Fruit fly (Drosophila melanogaster) whole organism, embryonic: ENCODE data around the gene Cyp9f2.

Experiments
- Ada2b ChIP-seq: fragments of 200-800 bp; sonication (Bioruptor generic); IDR thresholded peaks from 2 replicates; pipeline ENCODE4 v1.3.6; 2022; ENCODE audit warnings: missing biosample characterization, missing genetic modification characterization
- Antp ChIP-seq: fragments of 200-800 bp; sonication (Bioruptor generic); optimal IDR thresholded peaks from 3 replicates; lab custom pipeline; 2016; ENCODE audit warnings: missing biosample characterization, missing genetic modification characterization
- Atf3 ChIP-seq: fragments of 200-800 bp; sonication (Bioruptor generic); optimal IDR thresholded peaks from 3 replicates; lab custom pipeline; 2016; ENCODE audit warnings: missing biosample characterization, missing genetic modification characterization
- Atf6 ChIP-seq: fragments of 200-800 bp; sonication (Bioruptor generic); IDR thresholded peaks from 2 replicates; pipeline ENCODE4 v1.3.6; 2022; ENCODE audit warnings: missing biosample characterization, missing genetic modification characterization
- Bgb ChIP-seq: fragments of 200-800 bp; sonication (Bioruptor generic); IDR thresholded peaks from 2 replicates; pipeline ENCODE4 v1.3.6; 2022; ENCODE audit warnings: missing biosample characterization, missing genetic modification characterization; ENCODE audit not compliant: partially characterized antibody
- CG11504 ChIP-seq: fragments of 200-800 bp; sonication (Bioruptor generic); optimal IDR thresholded peaks from 3 replicates; lab custom pipeline; 2019; ENCODE audit warnings: missing biosample characterization, mild to moderate bottlenecking, missing genetic modification characterization, moderate library complexity
- CG11723 ChIP-seq: fragments of 200-800 bp; sonication (Bioruptor generic); optimal IDR thresholded peaks from 2 replicates; lab custom pipeline; 2017; ENCODE audit warnings: missing biosample characterization, mild to moderate bottlenecking, missing genetic modification characterization
- CG12236 ChIP-seq: fragments of 200-800 bp; sonication (Bioruptor generic); optimal IDR thresholded peaks from 2 replicates; lab custom pipeline; 2016; ENCODE audit warnings: missing biosample characterization, missing genetic modification characterization
- CG12391 ChIP-seq: fragments of 200-800 bp; sonication (Bioruptor generic); optimal IDR thresholded peaks from 3 replicates; lab custom pipeline; 2018; ENCODE audit warnings: missing biosample characterization, mild to moderate bottlenecking, missing genetic modification characterization, moderate library complexity
- CG12769 ChIP-seq: fragments of 200-800 bp; sonication (Bioruptor generic); optimal IDR thresholded peaks from 2 replicates; lab custom pipeline; 2019; ENCODE audit warnings: missing biosample characterization, mild to moderate bottlenecking, missing genetic modification characterization, moderate library complexity
- CG13424 ChIP-seq: fragments of 200-800 bp; sonication (Bioruptor generic); optimal IDR thresholded peaks from 2 replicates; lab custom pipeline; 2019; ENCODE audit warnings: missing biosample characterization, mild to moderate bottlenecking, missing genetic modification characterization, moderate library complexity
- CG17328 ChIP-seq: fragments of 200-800 bp; sonication (Bioruptor generic); IDR thresholded peaks from 2 replicates; pipeline ENCODE4 v1.3.6; 2022; ENCODE audit warnings: missing biosample characterization, missing genetic modification characterization
- CG30403 ChIP-seq: fragments of 200-800 bp; sonication (Bioruptor generic); optimal IDR thresholded peaks from 3 replicates; lab custom pipeline; 2016; ENCODE audit warnings: missing biosample characterization, missing genetic modification characterization
- CG3065 ChIP-seq: fragments of 200-800 bp; sonication (Bioruptor generic); optimal IDR thresholded peaks from 2 replicates; lab custom pipeline; 2016; ENCODE audit warnings: missing biosample characterization, missing genetic modification characterization
- CG3163 ChIP-seq: fragments of 200-800 bp; sonication (Bioruptor generic); optimal IDR thresholded peaks from 3 replicates; lab custom pipeline; 2016; ENCODE audit warnings: missing biosample characterization, missing genetic modification characterization
- CG4404 ChIP-seq: fragments of 200-800 bp; sonication (Bioruptor generic); IDR thresholded peaks from 2 replicates; pipeline ENCODE4 v1.3.6; 2022; ENCODE audit warnings: missing biosample characterization, missing genetic modification characterization
- CG6254 ChIP-seq: fragments of 200-800 bp; sonication (Bioruptor generic); optimal IDR thresholded peaks from 3 replicates; lab custom pipeline; 2017; ENCODE audit warnings: mild to moderate bottlenecking, missing biosample characterization, missing genetic modification reagents, missing genetic modification characterization
- CG7271 ChIP-seq: fragments of 200-800 bp; sonication (Bioruptor generic); optimal IDR thresholded peaks from 2 replicates; lab custom pipeline; 2018; ENCODE audit warnings: missing biosample characterization, mild to moderate bottlenecking, missing genetic modification characterization, moderate library complexity
- CG8290 ChIP-seq, 3 experiments: fragments of 200-800 bp; sonication (Bioruptor generic); optimal IDR thresholded peaks; 2 replicates each; lab custom pipeline; 2016 to 2019; ENCODE audit warnings: missing biosample characterization in 3 of 3, missing genetic modification characterization in 3 of 3, mild to moderate bottlenecking in 2 of 3, moderate library complexity in 1 of 3
- CG9932 ChIP-seq: fragments of 200-800 bp; sonication (Bioruptor generic); IDR thresholded peaks from 2 replicates; pipeline ENCODE4 v1.3.6; 2022; ENCODE audit warnings: missing biosample characterization, missing genetic modification characterization
- D19B ChIP-seq: fragments of 200-800 bp; sonication (Bioruptor generic); optimal IDR thresholded peaks from 2 replicates; lab custom pipeline; 2017; ENCODE audit warnings: missing biosample characterization, mild to moderate bottlenecking, missing genetic modification characterization
- Dll ChIP-seq: fragments of 200-800 bp; sonication (Bioruptor generic); IDR thresholded peaks from 4 replicates; pipeline ENCODE4 v1.3.6; 2022; ENCODE audit warnings: missing biosample characterization, missing genetic modification characterization; ENCODE audit not compliant: partially characterized antibody
- Drgx ChIP-seq: fragments of 200-800 bp; sonication (Bioruptor generic); IDR thresholded peaks from 2 replicates; pipeline ENCODE4 v1.3.6; 2022; ENCODE audit warnings: missing biosample characterization, missing genetic modification characterization
- E2f1 ChIP-seq: fragments of 200-800 bp; sonication (Bioruptor generic); IDR thresholded peaks from 2 replicates; pipeline ENCODE4 v1.3.6; 2022; ENCODE audit warnings: missing biosample characterization, missing genetic modification characterization
- ERR ChIP-seq: fragments of 200-800 bp; sonication (Bioruptor generic); optimal IDR thresholded peaks from 2 replicates; lab custom pipeline; 2016; ENCODE audit warnings: missing biosample characterization, missing genetic modification characterization
- Eip74EF ChIP-seq, 2 experiments: fragments of 200-800 bp in 1 of 2; fragments of >200 bp in 1 of 2; sonication (Bioruptor generic) in 1 of 2; optimal IDR thresholded peaks; 2 replicates each; lab custom pipeline; 2017 to 2019; ENCODE audit warnings: missing biosample characterization in 2 of 2, missing genetic modification characterization in 2 of 2, mild to moderate bottlenecking in 1 of 2, moderate library complexity in 1 of 2
- Med ChIP-seq: fragments of 200-800 bp; sonication (Bioruptor generic); peaks from one replicate; lab custom pipeline; 2016; ENCODE audit warnings: missing biosample characterization, missing genetic modification characterization, mild to moderate bottlenecking, inconsistent platforms, moderate library complexity
- Opbp ChIP-seq: fragments of 200-800 bp; sonication (Bioruptor generic); IDR thresholded peaks from 3 replicates; pipeline ENCODE4 v1.3.6; 2022; ENCODE audit warnings: missing biosample characterization, missing genetic modification characterization; ENCODE audit not compliant: partially characterized antibody
- PHDP ChIP-seq: fragments of 200-800 bp; sonication (Bioruptor generic); optimal IDR thresholded peaks from 3 replicates; lab custom pipeline; 2018; ENCODE audit warnings: missing biosample characterization, mild to moderate bottlenecking, missing genetic modification characterization, moderate library complexity
- Pdp1 ChIP-seq, 2 experiments: fragments of 200-800 bp; sonication (Bioruptor generic); optimal IDR thresholded peaks; 3 replicates each; lab custom pipeline; 2016; ENCODE audit warnings: missing biosample characterization in 2 of 2, missing genetic modification characterization in 2 of 2, mild to moderate bottlenecking in 1 of 2, moderate library complexity in 1 of 2
- Rfx ChIP-seq: fragments of 200-800 bp; sonication (Bioruptor generic); IDR thresholded peaks from 2 replicates; pipeline ENCODE4 v1.3.6; 2022; ENCODE audit warnings: missing biosample characterization, missing genetic modification characterization
- TFAM ChIP-seq: fragments of 200-800 bp; sonication (Bioruptor generic); optimal IDR thresholded peaks from 2 replicates; lab custom pipeline; 2017; ENCODE audit warnings: missing biosample characterization, missing genetic modification characterization, inconsistent platforms
- Usf ChIP-seq: fragments of 200-800 bp; sonication (Bioruptor generic); optimal IDR thresholded peaks from 2 replicates; lab custom pipeline; 2017; ENCODE audit warnings: missing genotype, missing biosample characterization, missing genetic modification characterization
- az2 ChIP-seq: fragments of 200-800 bp; sonication (Bioruptor generic); optimal IDR thresholded peaks from 3 replicates; lab custom pipeline; 2016; ENCODE audit warnings: missing biosample characterization, missing genetic modification characterization
- bbx ChIP-seq: fragments of 200-800 bp; sonication (Bioruptor generic); IDR thresholded peaks from 2 replicates; pipeline ENCODE4 v1.3.6; 2022; ENCODE audit warnings: missing biosample characterization, missing genetic modification characterization; ENCODE audit not compliant: partially characterized antibody
- cas ChIP-seq: fragments of 200-800 bp; sonication (Bioruptor generic); IDR thresholded peaks from 2 replicates; pipeline ENCODE4 v1.3.6; 2022; ENCODE audit warnings: missing biosample characterization, missing genetic modification characterization
- ewg ChIP-seq: fragments of 200-800 bp; sonication (Bioruptor generic); optimal IDR thresholded peaks from 3 replicates; lab custom pipeline; 2017; ENCODE audit warnings: mild to moderate bottlenecking, missing biosample characterization, missing genetic modification reagents, missing genetic modification characterization
- fu2 ChIP-seq: fragments of 200-800 bp; sonication (Bioruptor generic); optimal IDR thresholded peaks from 2 replicates; lab custom pipeline; 2016; ENCODE audit warnings: missing biosample characterization, missing genetic modification characterization
- gcm2 ChIP-seq: fragments of 200-800 bp; sonication (Bioruptor generic); optimal IDR thresholded peaks from 2 replicates; lab custom pipeline; 2016; ENCODE audit warnings: missing biosample characterization, missing genetic modification characterization
- gem ChIP-seq: fragments of 200-800 bp; sonication (Bioruptor generic); optimal IDR thresholded peaks from 2 replicates; lab custom pipeline; 2019; ENCODE audit warnings: missing biosample characterization, mild to moderate bottlenecking, missing genetic modification characterization, moderate library complexity
- inv ChIP-seq: fragments of 200-800 bp; sonication (Bioruptor generic); IDR thresholded peaks from 2 replicates; pipeline ENCODE4 v1.3.6; 2022; ENCODE audit warnings: missing biosample characterization, missing genetic modification characterization; ENCODE audit not compliant: partially characterized antibody
- jumu ChIP-seq: fragments of 200-800 bp; sonication (Bioruptor generic); optimal IDR thresholded peaks from 3 replicates; lab custom pipeline; 2016; ENCODE audit warnings: missing biosample characterization, missing genetic modification characterization
- p53 ChIP-seq: fragments of 200-800 bp; sonication (Bioruptor generic); optimal IDR thresholded peaks from 2 replicates; lab custom pipeline; 2016; ENCODE audit warnings: missing biosample characterization, missing genetic modification characterization
- pho ChIP-seq: fragments of 200-800 bp; sonication (Bioruptor generic); optimal IDR thresholded peaks from 2 replicates; lab custom pipeline; 2016; ENCODE audit warnings: missing biosample characterization, missing genetic modification characterization
- sens-2 ChIP-seq: fragments of 200-800 bp; sonication (Bioruptor generic); IDR thresholded peaks from 2 replicates; pipeline ENCODE4 v1.3.6; 2022; ENCODE audit warnings: missing biosample characterization, missing genetic modification characterization
- sna ChIP-seq: fragments of 200-800 bp; sonication (Bioruptor generic); IDR thresholded peaks from 2 replicates; pipeline ENCODE4 v1.3.6; 2022; ENCODE audit warnings: missing biosample characterization, missing genetic modification characterization; ENCODE audit not compliant: partially characterized antibody
- sqz ChIP-seq: fragments of 200-800 bp; sonication (Bioruptor generic); optimal IDR thresholded peaks from 3 replicates; lab custom pipeline; 2018; ENCODE audit warnings: missing biosample characterization, mild to moderate bottlenecking, missing genetic modification characterization
- tio ChIP-seq: fragments of 200-800 bp; sonication (Bioruptor generic); optimal IDR thresholded peaks from 2 replicates; lab custom pipeline; 2017; ENCODE audit warnings: missing biosample characterization, missing genetic modification characterization, inconsistent platforms

Cyp9f2 gene

dm6 chr3R:12369135-12369792 is 36.6 kb downstream of the Cyp9f2 start, which contains the start of gene GstD1 (continued):
- TF ChIP-seq az2 (GFP tag; lab: Kevin White, UChicago) = no peak
- TF ChIP-seq Rfx (GFP tag; lab: Robert Waterston, UW) = peak; percentile 57
- peak; percentile 74 for TF ChIP-seq sqz (GFP tag; lab: Kevin White, UChicago)
- TF ChIP-seq sna = 0 out of 2 replicates have a peak, but pooled peaks have one; percentile 38
- peak; percentile 28 for TF ChIP-seq CG12391 (tag; lab: Kevin White, UChicago)
- TF ChIP-seq CG3163 = peak; percentile 95
- TF ChIP-seq p53 (GFP tag; lab: Kevin White, UChicago) = no peak
- TF ChIP-seq CG8290 (GFP tag; optimal IDR thresholded peaks at IDR 0.05; lab: Kevin White, UChicago) = no peak
- peak in 1 of 2 experiments; percentile 34 for TF ChIP-seq CG8290 (tag; optimal IDR thresholded peaks at IDR 0.05; lab: Kevin White, UChicago)
- peak; percentile 14 for TF ChIP-seq PHDP (tag; lab: Kevin White, UChicago)
- peak; percentile 63 for TF ChIP-seq Bgb (GFP tag; lab: Robert Waterston, UW)
- peak; percentile 39 for TF ChIP-seq jumu (GFP tag; lab: Kevin White, UChicago)
- peak; percentile 51 for TF ChIP-seq CG9932
- peak; percentile 21 for TF ChIP-seq ewg (GFP tag; lab: Kevin White, UChicago)
- TF ChIP-seq CG11504 = peak; percentile 50
- TF ChIP-seq Eip74EF (GFP tag; optimal IDR thresholded peaks at IDR 0.05; lab: Kevin White, UChicago) = peak in 1 of 2 experiments; percentile 9
- peak; percentile 86 for TF ChIP-seq CG3065
- TF ChIP-seq D19B (GFP tag; lab: Kevin White, UChicago) = peak; percentile 33
- TF ChIP-seq Dll (GFP tag; lab: Robert Waterston, UW) = peak; percentile 54; the same call in 1 of the 4 replicates
- TF ChIP-seq CG12236 = no peak
- peak; percentile 45; the same call in 1 of the 2 replicates for TF ChIP-seq inv
- TF ChIP-seq CG11723 (GFP tag; lab: Kevin White, UChicago) = no peak
- TF ChIP-seq pho (GFP tag; lab: Kevin White, UChicago) = peak; percentile 19
- TF ChIP-seq CG17328 = no peak
- TF ChIP-seq Pdp1 (GFP tag; optimal IDR thresholded peaks at IDR 0.05; lab: Kevin White, UChicago) = peak; percentile 32 to 45
- TF ChIP-seq sens-2 = no peak
- TF ChIP-seq E2f1 (GFP tag; lab: Robert Waterston, UW) = peak; percentile 51
- TF ChIP-seq gcm2 = no peak
- TF ChIP-seq TFAM (GFP tag; lab: Kevin White, UChicago) = no peak
- TF ChIP-seq gem (tag; lab: Kevin White, UChicago) = peak; percentile 65
- TF ChIP-seq ERR (GFP tag; lab: Kevin White, UChicago) = peak; percentile 66
- no peak for TF ChIP-seq CG6254 (GFP tag; lab: Kevin White, UChicago)
- TF ChIP-seq Atf3 = no peak
- peak; percentile 14 for TF ChIP-seq Usf
- TF ChIP-seq CG7271 (tag; lab: Kevin White, UChicago) = no peak
- peak; percentile 35; the same call in 2 of the 3 replicates for TF ChIP-seq Opbp (GFP tag; lab: Robert Waterston, UW)
- peak; percentile 43; the same call in 1 of the 2 replicates for TF ChIP-seq Atf6 (GFP tag; lab: Robert Waterston, UW)
- TF ChIP-seq tio = peak; percentile 0
- peak; percentile 55 for TF ChIP-seq CG12769
- TF ChIP-seq fu2 = peak; percentile 26
- peak; percentile 25 for TF ChIP-seq CG13424 (tag; lab: Kevin White, UChicago)
- peak; percentile 21 for TF ChIP-seq Antp
- TF ChIP-seq Drgx (GFP tag; lab: Robert Waterston, UW) = peak; percentile 78
- TF ChIP-seq bbx (GFP tag; lab: Robert Waterston, UW) = 0 out of 2 replicates have a peak, but pooled peaks have one; percentile 28
- 0 out of 2 replicates have a peak, but pooled peaks have one; percentile 27 for TF ChIP-seq cas (GFP tag; lab: Robert Waterston, UW)
- TF ChIP-seq Med (GFP tag; lab: Kevin White, UChicago) = peak; percentile 84
- peak; percentile 65 for TF ChIP-seq Ada2b (GFP tag; lab: Robert Waterston, UW)
- TF ChIP-seq CG30403 (GFP tag; lab: Kevin White, UChicago) = peak; percentile 54
- no peak for TF ChIP-seq CG4404 (GFP tag; lab: Robert Waterston, UW)
